Fruit fly (Drosophila melanogaster) whole organism, embryonic: ENCODE data around the gene CG12112.
A peak's percentile ranks its signal among the peaks of the same experiment; 100 is the strongest.

Experiments
- CG31441 ChIP-seq: fragments of 200-800 bp; sonication (Bioruptor generic); IDR thresholded peaks from 2 replicates; pipeline ENCODE4 v1.3.6; 2022; ENCODE audit warnings: missing biosample characterization, missing genetic modification characterization
- CG6765 ChIP-seq: fragments of 200-800 bp; sonication (Bioruptor generic); optimal IDR thresholded peaks from 3 replicates; lab custom pipeline; 2017; ENCODE audit warnings: missing biosample characterization, mild to moderate bottlenecking, missing genetic modification characterization
- CHES-1-like ChIP-seq: fragments of 200-800 bp; sonication (Bioruptor generic); optimal IDR thresholded peaks from 2 replicates; lab custom pipeline; 2016; ENCODE audit warnings: missing biosample characterization, missing genetic modification characterization
- MTF-1 ChIP-seq: fragments of 200-800 bp; sonication (Bioruptor generic); optimal IDR thresholded peaks from 2 replicates; lab custom pipeline; 2018; ENCODE audit warnings: missing biosample characterization, mild to moderate bottlenecking, missing genetic modification characterization, borderline replicate concordance
- Xbp1 ChIP-seq: fragments of 200-800 bp; sonication (Bioruptor generic); optimal IDR thresholded peaks from 3 replicates; lab custom pipeline; 2016; ENCODE audit warnings: missing biosample characterization, mild to moderate bottlenecking, missing genetic modification characterization
- chn ChIP-seq: fragments of 200-800 bp; sonication (Bioruptor generic); optimal IDR thresholded peaks from 2 replicates; lab custom pipeline; 2016; ENCODE audit warnings: missing biosample characterization, missing genetic modification characterization
- knrl ChIP-seq: fragments of 200-800 bp; sonication (Bioruptor generic); IDR thresholded peaks from 3 replicates; pipeline ENCODE4 v1.3.6; 2022; ENCODE audit warnings: missing biosample characterization, missing genetic modification characterization; ENCODE audit not compliant: partially characterized antibody
- mld ChIP-seq: fragments of 200-800 bp; sonication (Bioruptor generic); IDR thresholded peaks from 3 replicates; pipeline ENCODE4 v1.3.6; 2022; ENCODE audit warnings: missing biosample characterization, missing genetic modification characterization; ENCODE audit not compliant: partially characterized antibody
- rib ChIP-seq: fragments of 200-800 bp; sonication (Bioruptor generic); IDR thresholded peaks from 2 replicates; pipeline ENCODE4 v1.3.6; 2022; ENCODE audit warnings: missing biosample characterization, missing genetic modification characterization

- TF ChIP-seq MTF-1 (no peak), CG31441 (no peak), mld (peak; percentile 86; the same call in 2 of the 3 replicates), CHES-1-like (GFP tag; lab: Kevin White, UChicago) (no peak), knrl (GFP tag; lab: Robert Waterston, UW) (peak; percentile 86), rib (GFP tag; lab: Robert Waterston, UW) (no peak), Xbp1 (GFP tag; lab: Kevin White, UChicago) (no peak), chn (GFP tag; lab: Kevin White, UChicago) (no peak), CG6765 (no peak)
Observed at dm6 chrX:8588607-8589171, 28.7 kb upstream of the CG12112 start, which contains the start of gene CG12081.
